Fruit fly (Drosophila melanogaster): Measurements from ENCODE around the gene CG5880.

CG5880 gene

DNA sequence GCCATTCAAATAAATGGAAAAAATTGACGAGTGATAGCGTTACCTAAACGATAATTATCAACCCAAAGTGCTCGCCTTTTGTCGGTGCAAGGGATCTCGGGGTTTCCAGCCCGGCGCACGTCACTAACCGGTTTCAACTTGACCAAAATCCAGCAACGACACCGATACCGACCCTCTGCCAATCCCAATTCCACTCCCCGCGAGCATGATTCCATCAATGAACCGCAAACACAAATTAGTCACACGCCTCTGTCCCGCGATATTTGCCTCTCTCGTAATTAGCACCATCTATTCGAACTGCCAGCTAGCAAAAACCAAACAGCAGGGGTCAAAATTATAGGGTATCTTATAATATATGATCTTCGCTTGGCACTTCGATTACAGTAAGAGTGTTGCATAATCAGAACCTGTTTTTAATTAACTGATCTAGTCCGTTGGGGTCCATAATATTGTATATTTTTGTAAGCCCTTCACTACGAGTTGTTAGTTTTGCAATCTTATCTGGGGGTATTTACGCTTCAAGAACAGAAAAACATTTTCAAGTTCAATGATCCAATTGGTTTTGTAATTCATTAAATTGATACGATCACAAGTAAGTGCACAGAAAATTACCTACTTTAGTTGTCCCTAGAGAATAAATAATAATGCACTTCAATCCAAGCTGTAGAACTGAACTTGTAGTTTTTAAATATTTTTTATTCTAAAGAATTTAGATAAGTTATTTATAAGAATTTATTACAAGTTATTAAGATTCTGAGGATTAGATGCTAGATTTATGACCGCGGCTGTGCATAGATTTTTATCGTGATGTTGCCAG lies 36.7 kb downstream of the CG5880 start (continued):
- no peak for TF ChIP-seq CG1647 (GFP tag; optimal IDR thresholded peaks at IDR 0.05)
- no peak for TF ChIP-seq wdn (GFP tag; IDR thresholded peaks at IDR 0.05)
- peak; percentile 28 for TF ChIP-seq CG15696 (tag; optimal IDR thresholded peaks at IDR 0.05)
- TF ChIP-seq Hmr (GFP tag; optimal IDR thresholded peaks at IDR 0.05): peak; percentile 79
- TF ChIP-seq CG10543 (GFP tag; optimal IDR thresholded peaks at IDR 0.05): peak; percentile 42
- TF ChIP-seq phol (tag; optimal IDR thresholded peaks at IDR 0.05): peak; percentile 44
- 0 out of 2 replicates have a peak, but pooled peaks have one; percentile 5 for TF ChIP-seq H2.0 (GFP tag; IDR thresholded peaks at IDR 0.05)
- peak; percentile 85 for TF ChIP-seq CG3281 (GFP tag; optimal IDR thresholded peaks at IDR 0.05)
- no peak for TF ChIP-seq CG6791 (GFP tag; IDR thresholded peaks at IDR 0.05; ENCODE audit: partially characterized antibody)
- no peak for TF ChIP-seq Sin3A (optimal IDR thresholded peaks at IDR 0.05)
- TF ChIP-seq Nf-YC (tag; optimal IDR thresholded peaks at IDR 0.05): peak; percentile 40
- TF ChIP-seq croc (GFP tag; conservative IDR thresholded peaks at IDR 0.05): no peak
- no peak for TF ChIP-seq Sry-δ (GFP tag; optimal IDR thresholded peaks at IDR 0.05)
- TF ChIP-seq crc (GFP tag; optimal IDR thresholded peaks at IDR 0.05): no peak
- TF ChIP-seq inv (GFP tag; IDR thresholded peaks at IDR 0.05; ENCODE audit: partially characterized antibody): no peak
- TF ChIP-seq usp (GFP tag; optimal IDR thresholded peaks at IDR 0.05): no peak
- peak; percentile 64 for TF ChIP-seq CG9437 (GFP tag; optimal IDR thresholded peaks at IDR 0.05)
- no peak for TF ChIP-seq cas (GFP tag; IDR thresholded peaks at IDR 0.05)
- TF ChIP-seq odd (GFP tag; optimal IDR thresholded peaks at IDR 0.05): peak; percentile 39
- TF ChIP-seq gt (GFP tag; IDR thresholded peaks at IDR 0.05): no peak
- no peak for TF ChIP-seq CG6272 (GFP tag; IDR thresholded peaks at IDR 0.05)
- TF ChIP-seq TFAM (GFP tag; optimal IDR thresholded peaks at IDR 0.05): no peak
- TF ChIP-seq CG1792 (GFP tag; optimal IDR thresholded peaks at IDR 0.05): no peak
- TF ChIP-seq CG11696 (GFP tag; IDR thresholded peaks at IDR 0.05): peak; percentile 83
- no peak for TF ChIP-seq h (optimal IDR thresholded peaks at IDR 0.05)
- no peak for TF ChIP-seq CG12942 (GFP tag; optimal IDR thresholded peaks at IDR 0.05)
- no peak for TF ChIP-seq jumu (GFP tag; optimal IDR thresholded peaks at IDR 0.05)
- TF ChIP-seq CG13123 (GFP tag; optimal IDR thresholded peaks at IDR 0.05): no peak
- peak; percentile 53 for TF ChIP-seq CG12391 (tag; optimal IDR thresholded peaks at IDR 0.05)
- TF ChIP-seq CG3163 (GFP tag; optimal IDR thresholded peaks at IDR 0.05): no peak
- TF ChIP-seq org-1 (GFP tag; optimal IDR thresholded peaks at IDR 0.05): peak; percentile 35
- no peak for TF ChIP-seq pfk (GFP tag; optimal IDR thresholded peaks at IDR 0.05)
- TF ChIP-seq ewg (GFP tag; optimal IDR thresholded peaks at IDR 0.05): no peak
- TF ChIP-seq lbe (GFP tag; optimal IDR thresholded peaks at IDR 0.05): no peak
- TF ChIP-seq sens (GFP tag): peak; percentile 73
- no peak for TF ChIP-seq zf30C (GFP tag; optimal IDR thresholded peaks at IDR 0.05)
- TF ChIP-seq Hr39 (optimal IDR thresholded peaks at IDR 0.05): no peak
- TF ChIP-seq Lhr (GFP tag; optimal IDR thresholded peaks at IDR 0.05): no peak
- TF ChIP-seq CG31441 (GFP tag; IDR thresholded peaks at IDR 0.05): peak; percentile 70
- no peak for TF ChIP-seq stwl (tag; optimal IDR thresholded peaks at IDR 0.05)
- TF ChIP-seq dimm (GFP tag; IDR thresholded peaks at IDR 0.05): no peak
- peak; percentile 41; the same call in 1 of the 2 replicates for TF ChIP-seq Ptx1 (GFP tag; IDR thresholded peaks at IDR 0.05)
- TF ChIP-seq Myb (GFP tag; optimal IDR thresholded peaks at IDR 0.05): peak; percentile 15
- peak; percentile 78 for TF ChIP-seq CG10147 (GFP tag; optimal IDR thresholded peaks at IDR 0.05)
- no peak for TF ChIP-seq CG17912 (GFP tag; optimal IDR thresholded peaks at IDR 0.05)
- no peak for TF ChIP-seq CG8089 (GFP tag; optimal IDR thresholded peaks at IDR 0.05)
- TF ChIP-seq crol (GFP tag; IDR thresholded peaks at IDR 0.05): peak; percentile 80
- TF ChIP-seq gfzf (GFP tag; optimal IDR thresholded peaks at IDR 0.05): no peak
- no peak for TF ChIP-seq CG43689 (GFP tag; IDR thresholded peaks at IDR 0.05)
- TF ChIP-seq HLHmδ (GFP tag; optimal IDR thresholded peaks at IDR 0.05): no peak
- TF ChIP-seq hb (GFP tag; IDR thresholded peaks at IDR 0.05; ENCODE audit: partially characterized antibody): no peak

Data from whole organism, embryonic.